Fruit fly (Drosophila melanogaster): ENCODE results near the gene Drak.

Drak gene

DNA sequence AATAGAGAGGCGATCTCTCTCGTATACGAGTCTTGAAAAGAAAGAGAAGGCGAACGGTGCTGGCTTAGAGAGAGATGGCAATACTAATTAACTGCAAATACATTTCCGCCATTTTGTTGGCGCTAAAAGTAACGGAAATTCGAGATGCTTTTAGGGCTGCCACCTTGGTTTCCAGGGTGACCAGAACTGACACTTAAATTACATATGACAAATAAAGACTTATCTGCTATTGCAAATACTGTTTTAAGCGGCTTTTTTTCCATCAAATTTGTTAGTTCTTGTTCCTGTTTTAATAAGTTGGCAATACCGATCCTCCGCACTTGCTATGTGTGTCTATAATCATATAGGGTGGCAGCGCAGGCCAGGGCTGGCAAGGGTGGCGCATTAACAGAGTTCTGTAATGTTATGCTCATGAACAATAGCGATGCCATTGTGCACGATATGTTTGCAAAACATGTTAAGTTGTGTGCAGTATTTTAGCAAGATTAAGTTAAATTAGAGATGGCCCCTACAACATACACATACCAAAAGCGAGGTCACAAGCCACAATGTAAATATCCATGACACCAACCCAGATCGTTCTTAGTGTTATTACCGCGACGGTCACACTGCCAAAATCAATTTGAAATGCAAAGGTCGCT, 87.4 kb downstream of the Drak start, which contains the start of gene nod (continued):
- TF ChIP-seq gt (GFP tag; IDR thresholded peaks at IDR 0.05) (no peak), Nf-YA (GFP tag; IDR thresholded peaks at IDR 0.05) (peak; percentile 35; the same call in 1 of the 2 replicates), HLHmδ (GFP tag; optimal IDR thresholded peaks at IDR 0.05) (no peak), bigmax (GFP tag; optimal IDR thresholded peaks at IDR 0.05) (no peak), usp (GFP tag; optimal IDR thresholded peaks at IDR 0.05) (no peak), CG16779 (GFP tag; IDR thresholded peaks at IDR 0.05) (no peak), CG15514 (GFP tag; optimal IDR thresholded peaks at IDR 0.05) (peak; percentile 79), CrebB (tag; optimal IDR thresholded peaks at IDR 0.05) (peak; percentile 7), CG7839 (tag; optimal IDR thresholded peaks at IDR 0.05) (no peak), Bteb2 (GFP tag; optimal IDR thresholded peaks at IDR 0.05) (peak; percentile 33), Med (GFP tag) (peak; percentile 92), Six4 (GFP tag; optimal IDR thresholded peaks at IDR 0.05) (peak; percentile 59), CG6765 (GFP tag; optimal IDR thresholded peaks at IDR 0.05) (peak; percentile 46), bbx (GFP tag; IDR thresholded peaks at IDR 0.05; ENCODE audit: partially characterized antibody) (peak; percentile 52; the same call in 1 of the 2 replicates), CG10654 (GFP tag; optimal IDR thresholded peaks at IDR 0.05) (peak; percentile 71), CG18619 (GFP tag; optimal IDR thresholded peaks at IDR 0.05) (peak; percentile 36), Fer1 (GFP tag; optimal IDR thresholded peaks at IDR 0.05) (peak; percentile 76), CG11723 (GFP tag; optimal IDR thresholded peaks at IDR 0.05) (no peak), CG18599 (GFP tag; optimal IDR thresholded peaks at IDR 0.05) (peak; percentile 70), CG12219 (GFP tag; optimal IDR thresholded peaks at IDR 0.05) (peak; percentile 28), ssp (GFP tag; IDR thresholded peaks at IDR 0.05) (peak; percentile 26; the same call in 1 of the 2 replicates), CG10543 (GFP tag; optimal IDR thresholded peaks at IDR 0.05) (peak; percentile 49), gro (GFP tag; optimal IDR thresholded peaks at IDR 0.05) (peak; percentile 78), CG6689 (GFP tag; IDR thresholded peaks at IDR 0.05) (peak; percentile 47; the same call in 1 of the 2 replicates), ase (GFP tag; IDR thresholded peaks at IDR 0.05) (no peak), Jarid2 (GFP tag; optimal IDR thresholded peaks at IDR 0.05) (no peak), mld (GFP tag; IDR thresholded peaks at IDR 0.05; ENCODE audit: partially characterized antibody) (no peak), repo (GFP tag; optimal IDR thresholded peaks at IDR 0.05) (peak; percentile 36), stwl (tag; optimal IDR thresholded peaks at IDR 0.05) (peak; percentile 66), fd64A (GFP tag; optimal IDR thresholded peaks at IDR 0.05) (no peak), Dip3 (GFP tag; optimal IDR thresholded peaks at IDR 0.05) (peak; percentile 46), B-H1 (GFP tag; IDR thresholded peaks at IDR 0.05) (0 out of 3 replicates have a peak, but pooled peaks have one; percentile 18), CG13424 (tag; optimal IDR thresholded peaks at IDR 0.05) (peak; percentile 44), Oaz (GFP tag; IDR thresholded peaks at IDR 0.05) (no peak; the same call in 1 of the 2 replicates), CG3847 (GFP tag; IDR thresholded peaks at IDR 0.05) (peak; percentile 62), D19B (GFP tag; optimal IDR thresholded peaks at IDR 0.05) (no peak), CG12236 (GFP tag; optimal IDR thresholded peaks at IDR 0.05) (no peak), CG14860 (GFP tag; IDR thresholded peaks at IDR 0.05; ENCODE audit: partially characterized antibody) (no peak; the same call in 2 of the 3 replicates), CG4730 (GFP tag; IDR thresholded peaks at IDR 0.05) (peak; percentile 44; the same call in 1 of the 2 replicates), sr (GFP tag; IDR thresholded peaks at IDR 0.05) (no peak), E2f1 (GFP tag; IDR thresholded peaks at IDR 0.05) (peak; percentile 52; the same call in 1 of the 2 replicates), bcd (GFP tag; optimal IDR thresholded peaks at IDR 0.05) (peak; percentile 61), Max (GFP tag; optimal IDR thresholded peaks at IDR 0.05) (no peak), Spps (tag; optimal IDR thresholded peaks at IDR 0.05) (peak; percentile 13), CG4707 (GFP tag; optimal IDR thresholded peaks at IDR 0.05) (peak; percentile 6), sob (GFP tag; IDR thresholded peaks at IDR 0.05) (peak; percentile 55; the same call in 1 of the 2 replicates), Blimp-1 (GFP tag; optimal IDR thresholded peaks at IDR 0.05) (peak; percentile 44), CG4424 (GFP tag; optimal IDR thresholded peaks at IDR 0.05) (peak; percentile 23), ken (GFP tag; IDR thresholded peaks at IDR 0.05) (no peak), hth (optimal IDR thresholded peaks at IDR 0.05) (no peak)

All from whole organism, embryonic.